Worm (Caenorhabditis elegans) whole organism, mixed stage, embryonic: ENCODE results near the gene C14C10.1.

Experiments used
- blmp-1 ChIP-seq: fragments of 150-350 bp; optimal IDR thresholded peaks from 2 replicates; lab custom pipeline; 2014; ENCODE audit warnings: missing biosample characterization, missing genetic modification characterization
- ceh-39 ChIP-seq: fragments of 150-350 bp; optimal IDR thresholded peaks from 2 replicates; lab custom pipeline; 2014; ENCODE audit warnings: missing biosample characterization, missing genetic modification characterization
- ces-1 ChIP-seq: fragments of 150-350 bp; optimal IDR thresholded peaks from 2 replicates; lab custom pipeline; 2014; ENCODE audit warnings: missing biosample characterization, missing genetic modification reagents, missing genetic modification characterization
- elt-3 ChIP-seq: fragments of 150-350 bp; optimal IDR thresholded peaks from 2 replicates; lab custom pipeline; 2014; ENCODE audit warnings: missing biosample characterization, missing genetic modification characterization
- lin-32 ChIP-seq: fragments of 200-800 bp; sonication (Bioruptor generic); optimal IDR thresholded peaks from 2 replicates; lab custom pipeline; 2018; ENCODE audit warnings: mild to moderate bottlenecking, missing genetic modification characterization, missing compliant biosample characterization
- lsy-2 ChIP-seq: fragments of 150-350 bp; optimal IDR thresholded peaks from 2 replicates; lab custom pipeline; 2014; ENCODE audit warnings: missing biosample characterization, missing genetic modification characterization
- mab-5 ChIP-seq: fragments of 150-350 bp; optimal IDR thresholded peaks from 2 replicates; lab custom pipeline; 2014; ENCODE audit warnings: missing biosample characterization, missing genetic modification characterization
- nhr-237 ChIP-seq: fragments of 150-350 bp; optimal IDR thresholded peaks from 2 replicates; lab custom pipeline; 2014; ENCODE audit warnings: missing biosample characterization, missing genetic modification characterization
- nhr-28 ChIP-seq: fragments of 150-350 bp; optimal IDR thresholded peaks from 2 replicates; lab custom pipeline; 2014; ENCODE audit warnings: missing biosample characterization, missing genetic modification characterization
- snpc-4 ChIP-seq: fragments of 150-350 bp; optimal IDR thresholded peaks from 2 replicates; lab custom pipeline; 2014; ENCODE audit warnings: missing biosample characterization, missing genetic modification characterization
- sptf-1 ChIP-seq: sonication (generic microtip); optimal IDR thresholded peaks from 2 replicates; lab custom pipeline; 2017; ENCODE audit warnings: mild to moderate bottlenecking, missing genetic modification characterization, moderate library complexity, missing compliant biosample characterization
- zip-8 ChIP-seq: fragments of 150-350 bp; optimal IDR thresholded peaks from 2 replicates; lab custom pipeline; 2014; ENCODE audit warnings: missing biosample characterization, missing genetic modification characterization
- ztf-11 ChIP-seq: fragments of 150-350 bp; optimal IDR thresholded peaks from 2 replicates; lab custom pipeline; 2014; ENCODE audit warnings: missing biosample characterization, missing genetic modification characterization

- TF ChIP-seq sptf-1 (tag; lab: Kevin White, UChicago) (no peak), snpc-4 (tag; lab: Kevin White, UChicago) (no peak), lin-32 (GFP tag; lab: Kevin White, UChicago) (no peak), ces-1 (no peak), zip-8 (tag; lab: Kevin White, UChicago) (no peak), nhr-28 (no peak), ztf-11 (tag; lab: Kevin White, UChicago) (no peak), nhr-237 (tag; lab: Kevin White, UChicago) (no peak), blmp-1 (tag; lab: Kevin White, UChicago) (no peak), ceh-39 (tag; lab: Kevin White, UChicago) (no peak), elt-3 (tag; lab: Kevin White, UChicago) (no peak), lsy-2 (no peak), mab-5 (no peak)
Observed at ce11 chrV:12552671-12553212, 35.4 kb upstream of the C14C10.1 start, which contains the start of gene F45D3.4.
